Fruit fly (Drosophila melanogaster): ENCODE results near the gene sty.

sty gene

DNA sequence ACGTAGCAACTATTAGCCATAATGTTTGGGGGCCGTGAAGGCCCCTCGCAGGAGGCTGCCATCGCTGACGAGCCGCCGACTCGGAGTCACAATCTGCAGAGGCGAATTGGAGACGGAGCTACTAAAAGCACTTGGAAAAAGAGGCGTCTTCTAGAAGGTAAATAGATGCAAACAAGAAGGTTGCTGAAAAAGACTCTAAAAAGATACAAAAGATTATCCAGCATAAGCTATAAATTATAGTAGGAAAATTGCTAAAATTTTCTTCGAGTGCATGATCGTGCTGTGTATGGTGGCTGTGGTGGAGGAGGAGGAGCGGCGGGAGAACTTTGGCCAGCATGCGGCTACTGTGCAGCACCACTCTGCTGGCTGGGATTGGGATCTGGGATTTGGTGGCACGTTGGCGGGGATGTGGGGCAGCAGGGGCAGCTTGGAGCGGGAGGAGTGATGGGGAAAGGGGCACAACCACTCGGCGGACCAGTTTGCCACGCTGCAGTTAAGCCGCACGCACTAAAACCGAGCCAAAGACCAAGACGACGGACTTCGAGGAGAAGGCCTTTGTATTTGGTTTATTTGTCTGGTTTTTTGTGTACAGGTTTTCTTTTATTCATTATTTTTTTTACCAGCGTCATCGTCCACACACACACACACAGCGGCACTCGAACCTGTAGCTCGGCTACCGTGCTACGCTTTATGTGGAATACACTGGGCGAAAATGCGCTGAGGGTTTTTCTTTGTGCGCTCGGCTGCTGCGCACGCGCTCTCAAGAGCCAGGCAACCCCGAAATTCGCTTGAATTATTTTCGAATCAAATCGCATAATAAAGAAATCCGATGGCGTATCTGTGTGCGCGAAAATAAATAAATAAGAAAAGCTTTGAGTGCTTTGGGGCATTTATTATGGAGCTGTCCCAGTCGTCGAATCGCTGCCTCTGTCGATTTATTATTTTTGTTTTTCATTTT is 35.7 kb downstream of the sty start (continued):
- no peak for TF ChIP-seq bcd (GFP tag; optimal IDR thresholded peaks at IDR 0.05)
- TF ChIP-seq tgo (GFP tag; IDR thresholded peaks at IDR 0.05): no peak
- TF ChIP-seq Six4 (GFP tag; optimal IDR thresholded peaks at IDR 0.05): no peak
- no peak for TF ChIP-seq CG18476 (GFP tag; optimal IDR thresholded peaks at IDR 0.05)
- TF ChIP-seq CG5245 (GFP tag; optimal IDR thresholded peaks at IDR 0.05): no peak
- no peak for TF ChIP-seq schlank (tag; optimal IDR thresholded peaks at IDR 0.05)
- TF ChIP-seq HmgD (GFP tag; optimal IDR thresholded peaks at IDR 0.05): no peak
- peak; percentile 31; the same call in 1 of the 3 replicates for TF ChIP-seq ken (GFP tag; IDR thresholded peaks at IDR 0.05)
- no peak for TF ChIP-seq BEAF-32 (GFP tag; optimal IDR thresholded peaks at IDR 0.05)
- no peak for TF ChIP-seq zen (tag; optimal IDR thresholded peaks at IDR 0.05)
- no peak for TF ChIP-seq Scr (GFP tag; IDR thresholded peaks at IDR 0.05; ENCODE audit: partially characterized antibody)
- TF ChIP-seq CG2712 (tag; optimal IDR thresholded peaks at IDR 0.05): peak; percentile 28
- no peak for TF ChIP-seq gfzf (GFP tag; optimal IDR thresholded peaks at IDR 0.05)
- TF ChIP-seq CG4820 (GFP tag; optimal IDR thresholded peaks at IDR 0.05): no peak
- TF ChIP-seq croc (GFP tag; conservative IDR thresholded peaks at IDR 0.05): peak; percentile 14; the same call in 1 of the 3 replicates
- no peak for TF ChIP-seq Sox100B (GFP tag; optimal IDR thresholded peaks at IDR 0.05)
- TF ChIP-seq unpg (GFP tag; optimal IDR thresholded peaks at IDR 0.05): no peak
- TF ChIP-seq Atf6 (GFP tag; IDR thresholded peaks at IDR 0.05): no peak
- no peak for TF ChIP-seq Dll (GFP tag; IDR thresholded peaks at IDR 0.05; ENCODE audit: partially characterized antibody)
- no peak for TF ChIP-seq fd102C (GFP tag; optimal IDR thresholded peaks at IDR 0.05)
- no peak for TF ChIP-seq Doc2 (GFP tag; IDR thresholded peaks at IDR 0.05)
- TF ChIP-seq CG6654 (GFP tag; optimal IDR thresholded peaks at IDR 0.05): no peak
- peak; percentile 27 for TF ChIP-seq CG6813 (GFP tag; optimal IDR thresholded peaks at IDR 0.05)
- no peak for TF ChIP-seq ERR (GFP tag; optimal IDR thresholded peaks at IDR 0.05)
- TF ChIP-seq Optix (GFP tag; IDR thresholded peaks at IDR 0.05): 0 out of 3 replicates have a peak, but pooled peaks have one; percentile 24
- no peak for TF ChIP-seq CG10565 (GFP tag; optimal IDR thresholded peaks at IDR 0.05)
- TF ChIP-seq CG16813 (GFP tag; IDR thresholded peaks at IDR 0.05; ENCODE audit: partially characterized antibody): no peak
- TF ChIP-seq CG9609 (GFP tag; optimal IDR thresholded peaks at IDR 0.05): peak; percentile 4
- TF ChIP-seq ATbp (GFP tag; optimal IDR thresholded peaks at IDR 0.05): no peak
- no peak for TF ChIP-seq Doc3 (GFP tag; IDR thresholded peaks at IDR 0.05; ENCODE audit: partially characterized antibody)
- no peak for TF ChIP-seq CG33213 (GFP tag; optimal IDR thresholded peaks at IDR 0.05)
- no peak for TF ChIP-seq HLHmδ (GFP tag; optimal IDR thresholded peaks at IDR 0.05)
- no peak for TF ChIP-seq Eip74EF (GFP tag; optimal IDR thresholded peaks at IDR 0.05)
- no peak for TF ChIP-seq btn (GFP tag; optimal IDR thresholded peaks at IDR 0.05)
- no peak for TF ChIP-seq CG11085 (GFP tag; IDR thresholded peaks at IDR 0.05)
- no peak for TF ChIP-seq Dad (GFP tag; optimal IDR thresholded peaks at IDR 0.05)
- TF ChIP-seq CG14014 (GFP tag; IDR thresholded peaks at IDR 0.05): no peak
- no peak for TF ChIP-seq jing (GFP tag; optimal IDR thresholded peaks at IDR 0.05)
- TF ChIP-seq CG34422 (GFP tag; IDR thresholded peaks at IDR 0.05): 0 out of 3 replicates have a peak, but pooled peaks have one; percentile 23
- TF ChIP-seq Gsc (GFP tag; IDR thresholded peaks at IDR 0.05): peak; percentile 17; the same call in 1 of the 2 replicates
- peak; percentile 27 for TF ChIP-seq CG12071 (GFP tag; optimal IDR thresholded peaks at IDR 0.05)
- no peak for TF ChIP-seq CG15601 (tag; optimal IDR thresholded peaks at IDR 0.05)
- TF ChIP-seq wdn (GFP tag; IDR thresholded peaks at IDR 0.05): 0 out of 2 replicates have a peak, but pooled peaks have one; percentile 7
- TF ChIP-seq CG17186 (GFP tag; optimal IDR thresholded peaks at IDR 0.05): no peak
- TF ChIP-seq E2f2 (GFP tag; IDR thresholded peaks at IDR 0.05): no peak
- TF ChIP-seq HLH3B (GFP tag; IDR thresholded peaks at IDR 0.05): no peak
- no peak for TF ChIP-seq kay (GFP tag; optimal IDR thresholded peaks at IDR 0.05)
- TF ChIP-seq CG7963 (GFP tag; IDR thresholded peaks at IDR 0.05; ENCODE audit: partially characterized antibody): no peak
